Fruit fly (Drosophila melanogaster) whole organism, embryonic: ENCODE measurements around the gene CG8460.

Experiments used
- Bgb ChIP-seq: fragments of 200-800 bp; sonication (Bioruptor generic); IDR thresholded peaks from 2 replicates; pipeline ENCODE4 v1.3.6; 2022; ENCODE audit warnings: missing biosample characterization, missing genetic modification characterization; ENCODE audit not compliant: partially characterized antibody
- CG10209 ChIP-seq: fragments of 200-800 bp; sonication (Bioruptor generic); optimal IDR thresholded peaks from 3 replicates; lab custom pipeline; 2017; ENCODE audit warnings: missing biosample characterization, mild to moderate bottlenecking, missing genetic modification characterization, missing genetic modification reagents
- CG10543 ChIP-seq: fragments of 200-800 bp; sonication (Bioruptor generic); optimal IDR thresholded peaks from 3 replicates; lab custom pipeline; 2017; ENCODE audit warnings: missing biosample characterization, mild to moderate bottlenecking, missing genetic modification characterization, moderate library complexity
- CG10654 ChIP-seq: fragments of 200-800 bp; sonication (Bioruptor generic); optimal IDR thresholded peaks from 2 replicates; lab custom pipeline; 2016; ENCODE audit warnings: missing biosample characterization, missing genetic modification characterization
- CG13424 ChIP-seq: fragments of 200-800 bp; sonication (Bioruptor generic); optimal IDR thresholded peaks from 2 replicates; lab custom pipeline; 2019; ENCODE audit warnings: missing biosample characterization, mild to moderate bottlenecking, missing genetic modification characterization, moderate library complexity
- CG13775 ChIP-seq: fragments of 200-800 bp; sonication (Bioruptor generic); optimal IDR thresholded peaks from 3 replicates; lab custom pipeline; 2017; ENCODE audit warnings: missing biosample characterization, mild to moderate bottlenecking, missing genetic modification characterization
- CG14667 ChIP-seq: fragments of 200-800 bp; sonication (Bioruptor generic); IDR thresholded peaks from 2 replicates; pipeline ENCODE4 v1.3.6; 2022; ENCODE audit warnings: missing biosample characterization, missing genetic modification characterization
- CG17612 ChIP-seq: fragments of 200-800 bp; sonication (Bioruptor generic); IDR thresholded peaks from 2 replicates; pipeline ENCODE4 v1.3.6; 2022; ENCODE audit warnings: missing biosample characterization, missing genetic modification characterization
- CG42726 ChIP-seq: fragments of 200-800 bp; sonication (Bioruptor generic); IDR thresholded peaks from 2 replicates; pipeline ENCODE4 v1.3.6; 2022; ENCODE audit warnings: missing biosample characterization, missing genetic modification characterization; ENCODE audit not compliant: partially characterized antibody
- CG5180 ChIP-seq: fragments of 200-800 bp; sonication (Bioruptor generic); optimal IDR thresholded peaks from 3 replicates; lab custom pipeline; 2017; ENCODE audit warnings: missing biosample characterization, missing genetic modification characterization, mild to moderate bottlenecking, moderate library complexity, missing genetic modification reagents
- CG6791 ChIP-seq: fragments of 200-800 bp; sonication (Bioruptor generic); IDR thresholded peaks from 3 replicates; pipeline ENCODE4 v1.3.6; 2022; ENCODE audit warnings: missing biosample characterization, missing genetic modification characterization; ENCODE audit not compliant: partially characterized antibody
- CG7963 ChIP-seq: fragments of 200-800 bp; sonication (Bioruptor generic); IDR thresholded peaks from 3 replicates; pipeline ENCODE4 v1.3.6; 2022; ENCODE audit warnings: missing biosample characterization, missing genetic modification characterization; ENCODE audit not compliant: partially characterized antibody
- CG9727 ChIP-seq: fragments of 200-800 bp; sonication (Bioruptor generic); optimal IDR thresholded peaks from 3 replicates; lab custom pipeline; 2017; ENCODE audit warnings: missing biosample characterization, mild to moderate bottlenecking, missing genetic modification characterization
- CkIIα-i1 ChIP-seq: fragments of 200-800 bp; sonication (Bioruptor generic); IDR thresholded peaks from 2 replicates; pipeline ENCODE4 v1.3.6; 2022; ENCODE audit warnings: missing biosample characterization, missing genetic modification characterization
- Gsc ChIP-seq: fragments of 200-800 bp; sonication (Bioruptor generic); IDR thresholded peaks from 2 replicates; pipeline ENCODE4 v1.3.6; 2022; ENCODE audit warnings: missing biosample characterization, missing genetic modification characterization
- HLHmδ ChIP-seq: fragments of 200-800 bp; sonication (Bioruptor generic); optimal IDR thresholded peaks from 2 replicates; lab custom pipeline; 2018; ENCODE audit warnings: missing biosample characterization, mild to moderate bottlenecking, missing genetic modification characterization, moderate library complexity
- Jarid2 ChIP-seq: fragments of 200-800 bp; sonication (Bioruptor generic); optimal IDR thresholded peaks from 3 replicates; lab custom pipeline; 2017; ENCODE audit warnings: mild to moderate bottlenecking, missing biosample characterization, missing genetic modification reagents, missing genetic modification characterization
- Opbp ChIP-seq: fragments of 200-800 bp; sonication (Bioruptor generic); IDR thresholded peaks from 3 replicates; pipeline ENCODE4 v1.3.6; 2022; ENCODE audit warnings: missing biosample characterization, missing genetic modification characterization; ENCODE audit not compliant: partially characterized antibody
- al ChIP-seq: fragments of 200-800 bp; sonication (Bioruptor generic); IDR thresholded peaks from 2 replicates; pipeline ENCODE4 v1.3.6; 2022; ENCODE audit warnings: missing biosample characterization, missing genetic modification characterization
- amos ChIP-seq: fragments of 200-800 bp; sonication (Bioruptor generic); IDR thresholded peaks from 2 replicates; pipeline ENCODE4 v1.3.6; 2022; ENCODE audit warnings: missing biosample characterization, missing genetic modification characterization; ENCODE audit not compliant: partially characterized antibody
- ara ChIP-seq: fragments of 200-800 bp; sonication (Bioruptor generic); IDR thresholded peaks from 2 replicates; pipeline ENCODE4 v1.3.6; 2022; ENCODE audit warnings: missing biosample characterization, missing genetic modification characterization
- ato ChIP-seq: fragments of 200-800 bp; sonication (Bioruptor generic); IDR thresholded peaks from 2 replicates; pipeline ENCODE4 v1.3.6; 2022; ENCODE audit warnings: missing biosample characterization, missing genetic modification characterization; ENCODE audit not compliant: partially characterized antibody
- bbx ChIP-seq: fragments of 200-800 bp; sonication (Bioruptor generic); IDR thresholded peaks from 2 replicates; pipeline ENCODE4 v1.3.6; 2022; ENCODE audit warnings: missing biosample characterization, missing genetic modification characterization; ENCODE audit not compliant: partially characterized antibody
- chinmo ChIP-seq: fragments of 200-800 bp; sonication (Bioruptor generic); IDR thresholded peaks from 4 replicates; pipeline ENCODE4 v1.3.6; 2022; ENCODE audit warnings: missing biosample characterization, missing genetic modification characterization; ENCODE audit not compliant: partially characterized antibody
- crol ChIP-seq: fragments of 200-800 bp; sonication (Bioruptor generic); IDR thresholded peaks from 2 replicates; pipeline ENCODE4 v1.3.6; 2022; ENCODE audit warnings: missing biosample characterization, missing genetic modification characterization
- fd102C ChIP-seq: fragments of 200-800 bp; sonication (Bioruptor generic); optimal IDR thresholded peaks from 2 replicates; lab custom pipeline; 2018; ENCODE audit warnings: missing biosample characterization, mild to moderate bottlenecking, missing genetic modification characterization, moderate library complexity
- hb ChIP-seq: fragments of 200-800 bp; sonication (Bioruptor generic); IDR thresholded peaks from 3 replicates; pipeline ENCODE4 v1.3.6; 2022; ENCODE audit warnings: missing biosample characterization, missing genetic modification characterization; ENCODE audit not compliant: partially characterized antibody
- inv ChIP-seq: fragments of 200-800 bp; sonication (Bioruptor generic); IDR thresholded peaks from 2 replicates; pipeline ENCODE4 v1.3.6; 2022; ENCODE audit warnings: missing biosample characterization, missing genetic modification characterization; ENCODE audit not compliant: partially characterized antibody
- kah ChIP-seq: fragments of 200-800 bp; sonication (Bioruptor generic); optimal IDR thresholded peaks from 2 replicates; lab custom pipeline; 2018; ENCODE audit warnings: missing biosample characterization, mild to moderate bottlenecking, missing genetic modification characterization
- kay ChIP-seq: fragments of 200-800 bp; sonication (Bioruptor generic); optimal IDR thresholded peaks from 2 replicates; lab custom pipeline; 2016; ENCODE audit warnings: missing biosample characterization, missing genetic modification characterization
- lilli ChIP-seq: fragments of 200-800 bp; sonication (Bioruptor generic); optimal IDR thresholded peaks from 3 replicates; lab custom pipeline; 2016; ENCODE audit warnings: missing biosample characterization, missing genetic modification characterization
- lola ChIP-seq, 3 experiments: fragments of >200 bp in 2 of 3; fragments of 200-800 bp in 1 of 3; sonication (Bioruptor generic) in 1 of 3; optimal IDR thresholded peaks; 2 replicates each; lab custom pipeline; 2017 to 2019; ENCODE audit warnings: missing biosample characterization in 3 of 3, missing genetic modification characterization in 3 of 3, mild to moderate bottlenecking in 1 of 3, moderate library complexity in 1 of 3
- nau ChIP-seq: fragments of 200-800 bp; sonication (Bioruptor generic); optimal IDR thresholded peaks from 3 replicates; lab custom pipeline; 2017; ENCODE audit warnings: missing biosample characterization, mild to moderate bottlenecking, missing genetic modification characterization, missing genetic modification reagents
- otp ChIP-seq: fragments of 200-800 bp; sonication (Bioruptor generic); IDR thresholded peaks from 3 replicates; pipeline ENCODE4, ENCODE4 v1.3.6; 2022; ENCODE audit warnings: missing biosample characterization, missing genetic modification characterization
- sd ChIP-seq: fragments of 200-800 bp; sonication (Bioruptor generic); optimal IDR thresholded peaks from 3 replicates; lab custom pipeline; 2018; ENCODE audit warnings: missing biosample characterization, mild to moderate bottlenecking, missing genetic modification characterization, moderate library complexity
- sim ChIP-seq: fragments of 200-800 bp; sonication (Bioruptor generic); IDR thresholded peaks from 2 replicates; pipeline ENCODE4 v1.3.6; 2022; ENCODE audit warnings: missing biosample characterization, missing genetic modification characterization
- sna ChIP-seq: fragments of 200-800 bp; sonication (Bioruptor generic); IDR thresholded peaks from 2 replicates; pipeline ENCODE4 v1.3.6; 2022; ENCODE audit warnings: missing biosample characterization, missing genetic modification characterization; ENCODE audit not compliant: partially characterized antibody
- so ChIP-seq: fragments of 200-800 bp; sonication (Bioruptor generic); IDR thresholded peaks from 3 replicates; pipeline ENCODE4 v1.3.6; 2022; ENCODE audit warnings: missing biosample characterization, missing genetic modification characterization
- sug ChIP-seq: fragments of 200-800 bp; optimal IDR thresholded peaks from 2 replicates; lab custom pipeline; 2019; ENCODE audit warnings: missing biosample characterization, mild to moderate bottlenecking, missing genetic modification characterization, moderate library complexity
- tna ChIP-seq: fragments of 200-800 bp; sonication (Bioruptor generic); IDR thresholded peaks from 2 replicates; pipeline ENCODE4 v1.3.6; 2022; ENCODE audit warnings: missing biosample characterization, missing genetic modification characterization; ENCODE audit not compliant: partially characterized antibody

The CG8460 gene

dm6 chr2L:8162307-8163024 is 34.5 kb upstream of the CG8460 start, which contains the start of gene Acbp1 (continued):
- peak; percentile 93 for TF ChIP-seq kah
- peak; percentile 87 for TF ChIP-seq al (GFP tag; lab: Robert Waterston, UW)
- TF ChIP-seq otp: peak; percentile 85
- TF ChIP-seq lilli: peak; percentile 97
- TF ChIP-seq CG10654 (GFP tag; lab: Kevin White, UChicago): peak; percentile 92
- peak; percentile 98 for TF ChIP-seq CG13424 (tag; lab: Kevin White, UChicago)
- peak; percentile 83 for TF ChIP-seq kay (GFP tag; lab: Kevin White, UChicago)
- peak; percentile 94 for TF ChIP-seq so (GFP tag; lab: Robert Waterston, UW)
- peak; percentile 96 for TF ChIP-seq CG10209 (GFP tag; lab: Kevin White, UChicago)
- no peak for TF ChIP-seq Gsc (GFP tag; lab: Robert Waterston, UW)
- peak; percentile 93 for TF ChIP-seq sd
- TF ChIP-seq CG13775 (GFP tag; lab: Kevin White, UChicago): peak; percentile 97

dm6 chr2L:8163025-8163351 is 34.0 kb upstream of the CG8460 start, which contains the start of gene Piezo:
Gene Piezo (plus strand): TSS chr2L:8163073.
- TF ChIP-seq Jarid2 (GFP tag; lab: Kevin White, UChicago): peak; percentile 98
- no peak for TF ChIP-seq lola (GFP tag; optimal IDR thresholded peaks at IDR 0.05; lab: Kevin White, UChicago)
- 0 out of 3 replicates have a peak, but pooled peaks have one; percentile 32 for TF ChIP-seq hb (GFP tag; lab: Robert Waterston, UW)
- 0 out of 2 replicates have a peak, but pooled peaks have one; percentile 7 for TF ChIP-seq tna (GFP tag; lab: Robert Waterston, UW)
- TF ChIP-seq CG5180 (GFP tag; lab: Kevin White, UChicago): peak; percentile 4
- TF ChIP-seq ato (GFP tag; lab: Robert Waterston, UW): peak; percentile 13; the same call in 1 of the 2 replicates
- 0 out of 2 replicates have a peak, but pooled peaks have one; percentile 9 for TF ChIP-seq bbx (GFP tag; lab: Robert Waterston, UW)
- TF ChIP-seq CG10209 (GFP tag; lab: Kevin White, UChicago): peak; percentile 15
- TF ChIP-seq amos (GFP tag; lab: Robert Waterston, UW): peak; percentile 58; the same call in 1 of the 2 replicates
- 0 out of 3 replicates have a peak, but pooled peaks have one; percentile 29 for TF ChIP-seq CG7963 (GFP tag; lab: Robert Waterston, UW)
- TF ChIP-seq Bgb (GFP tag; lab: Robert Waterston, UW): peak; percentile 47; the same call in 1 of the 2 replicates
- peak; percentile 56 for TF ChIP-seq fd102C (GFP tag; lab: Kevin White, UChicago)
- TF ChIP-seq crol (GFP tag; lab: Robert Waterston, UW): peak; percentile 4; the same call in 1 of the 2 replicates
- TF ChIP-seq sna (GFP tag; lab: Robert Waterston, UW): no peak
- TF ChIP-seq CG14667 (GFP tag; lab: Robert Waterston, UW): no peak
- TF ChIP-seq chinmo: peak; percentile 34; the same call in 1 of the 4 replicates
- peak; percentile 39 for TF ChIP-seq HLHmδ (GFP tag; lab: Kevin White, UChicago)
- TF ChIP-seq CG9727 (GFP tag; lab: Kevin White, UChicago): peak; percentile 55
- TF ChIP-seq Opbp: peak; percentile 53; the same call in 1 of the 3 replicates
- no peak for TF ChIP-seq ara (GFP tag; lab: Robert Waterston, UW)
- no peak for TF ChIP-seq CkIIα-i1 (GFP tag; lab: Robert Waterston, UW)
- peak; percentile 6; the same call in 1 of the 2 replicates for TF ChIP-seq inv (GFP tag; lab: Robert Waterston, UW)
- peak; percentile 49; the same call in 1 of the 2 replicates for TF ChIP-seq CG42726 (GFP tag; lab: Robert Waterston, UW)
- peak; percentile 24 for TF ChIP-seq sug (tag; lab: Kevin White, UChicago)
- TF ChIP-seq CG17612 (GFP tag; lab: Robert Waterston, UW): no peak
- 0 out of 2 replicates have a peak, but pooled peaks have one; percentile 1 for TF ChIP-seq sim
- peak; percentile 44; the same call in 1 of the 3 replicates for TF ChIP-seq CG6791 (GFP tag; lab: Robert Waterston, UW)
- peak; percentile 56 for TF ChIP-seq CG10543
- peak; percentile 51 for TF ChIP-seq nau (GFP tag; lab: Kevin White, UChicago)
